Worm (Caenorhabditis elegans): ENCODE results near the gene W08G11.3.
A peak's percentile ranks its signal among the peaks of the same experiment; 100 is the strongest.

The W08G11.3 gene

ce11 chrV:16367575-16367974, at the start of gene W08G11.3:
Gene W08G11.3, plus strand, starts transcription at chrV:16367681.
- TF ChIP-seq lin-29 (GFP tag; IDR thresholded peaks at IDR 0.05): no peak
- TF ChIP-seq Y48G9A.11 (GFP tag; IDR thresholded peaks at IDR 0.05): no peak
- TF ChIP-seq ceh-20 (GFP tag; IDR thresholded peaks at IDR 0.05): no peak
- peak; percentile 55 for TF ChIP-seq ama-1 (optimal IDR thresholded peaks at IDR 0.05)
- peak; percentile 36 for TF ChIP-seq aha-1 (tag)
- no peak for TF ChIP-seq zip-2 (tag; optimal IDR thresholded peaks at IDR 0.05)
- TF ChIP-seq mdt-29 (GFP tag; IDR thresholded peaks at IDR 0.05): 0 out of 2 replicates have a peak, but pooled peaks have one; percentile 29
- TF ChIP-seq T26A8.4 (GFP tag; IDR thresholded peaks at IDR 0.05): peak; percentile 58; the same call in 1 of the 2 replicates
- TF ChIP-seq fkh-10 (GFP tag; optimal IDR thresholded peaks at IDR 0.05): no peak
- TF ChIP-seq snpc-4 (tag; optimal IDR thresholded peaks at IDR 0.05): no peak
- no peak for TF ChIP-seq ceh-28 (tag; optimal IDR thresholded peaks at IDR 0.05)
- TF ChIP-seq tag-97 (GFP tag; IDR thresholded peaks at IDR 0.05): no peak
- peak; percentile 25 for TF ChIP-seq F10B5.3 (tag; optimal IDR thresholded peaks at IDR 0.05)
- peak; percentile 37 for TF ChIP-seq R02D3.7 (tag; optimal IDR thresholded peaks at IDR 0.05)
- TF ChIP-seq lin-38 (GFP tag; IDR thresholded peaks at IDR 0.05): 0 out of 2 replicates have a peak, but pooled peaks have one; percentile 9
- no peak for TF ChIP-seq mdl-1 (tag; optimal IDR thresholded peaks at IDR 0.05)
- TF ChIP-seq pha-4 (GFP tag; IDR thresholded peaks at IDR 0.05): no peak
- no peak for TF ChIP-seq pha-4 (tag; optimal IDR thresholded peaks at IDR 0.05)
- peak; percentile 11 for TF ChIP-seq dve-1 (tag; optimal IDR thresholded peaks at IDR 0.05; ENCODE audit: insufficient read depth)
- TF ChIP-seq zip-11 (GFP tag; IDR thresholded peaks at IDR 0.05): no peak
- no peak for TF ChIP-seq mep-1 (tag; optimal IDR thresholded peaks at IDR 0.05)
- no peak for TF ChIP-seq Y75B8A.6 (GFP tag; IDR thresholded peaks at IDR 0.05)
- no peak for TF ChIP-seq lin-13 (GFP tag; optimal IDR thresholded peaks at IDR 0.05)
- no peak for TF ChIP-seq duxl-1 (tag; optimal IDR thresholded peaks at IDR 0.05; ENCODE audit: poor library complexity)

DNA sequence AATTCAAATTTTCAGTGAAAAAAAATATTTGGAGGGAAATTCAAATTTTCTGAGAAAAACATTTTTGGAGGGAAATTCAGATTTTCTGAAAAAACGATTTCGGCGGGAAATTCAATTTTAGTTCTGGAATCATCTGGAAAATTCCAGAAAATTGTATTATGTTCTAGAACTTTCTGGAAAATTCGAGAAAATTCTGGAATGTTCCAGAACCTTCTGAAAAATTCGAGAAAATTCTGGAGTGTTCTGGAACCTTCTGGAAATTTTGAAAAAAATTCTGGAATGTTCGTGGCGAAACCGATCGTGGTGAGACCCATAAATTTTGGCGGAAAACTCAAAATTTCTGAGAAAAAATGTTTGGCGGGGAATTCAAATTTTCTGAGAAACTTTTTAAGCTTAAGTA, 45.3 kb upstream of the W08G11.3 start:
- no peak for TF ChIP-seq ceh-44 (GFP tag; IDR thresholded peaks at IDR 0.05)
- no peak for TF ChIP-seq ctbp-1 (GFP tag; IDR thresholded peaks at IDR 0.05)
- TF ChIP-seq rbr-2 (tag; optimal IDR thresholded peaks at IDR 0.05): no peak
- TF ChIP-seq unc-39 (tag; optimal IDR thresholded peaks at IDR 0.05): no peak
- no peak for TF ChIP-seq aly-2 (tag; optimal IDR thresholded peaks at IDR 0.05)
- no peak for TF ChIP-seq madf-9 (GFP tag; conservative IDR thresholded peaks at IDR 0.05)
- no peak for TF ChIP-seq D1046.2 (GFP tag; IDR thresholded peaks at IDR 0.05)
- TF ChIP-seq nhr-25 (tag; optimal IDR thresholded peaks at IDR 0.05; ENCODE audit: borderline replicate concordance, insufficient read depth): no peak
- TF ChIP-seq daf-8 (GFP tag; IDR thresholded peaks at IDR 0.05): no peak
- TF ChIP-seq zip-2 (tag; optimal IDR thresholded peaks at IDR 0.05): no peak
- TF ChIP-seq F49E8.2 (tag; optimal IDR thresholded peaks at IDR 0.05; ENCODE audit: borderline replicate concordance): no peak
- no peak for TF ChIP-seq hlh-11 (tag; optimal IDR thresholded peaks at IDR 0.05)
- no peak for TF ChIP-seq T26A8.4 (GFP tag; IDR thresholded peaks at IDR 0.05)
- no peak for TF ChIP-seq unc-62 (GFP tag; optimal IDR thresholded peaks at IDR 0.05 in 1 of 2)
- TF ChIP-seq unc-62 (tag; optimal IDR thresholded peaks at IDR 0.05): no peak

- TF ChIP-seq F44E2.7 (GFP tag; IDR thresholded peaks at IDR 0.05) (no peak), madf-9 (GFP tag; conservative IDR thresholded peaks at IDR 0.05) (no peak), duxl-1 (tag; optimal IDR thresholded peaks at IDR 0.05; ENCODE audit: poor library complexity) (no peak), nhr-42 (GFP tag; IDR thresholded peaks at IDR 0.05) (no peak), dmd-6 (GFP tag; IDR thresholded peaks at IDR 0.05) (no peak), hif-1 (tag; optimal IDR thresholded peaks at IDR 0.05) (no peak), sdz-12 (GFP tag; optimal IDR thresholded peaks at IDR 0.05) (no peak), nhr-111 (GFP tag; optimal IDR thresholded peaks at IDR 0.05) (no peak), nhr-10 (tag; optimal IDR thresholded peaks at IDR 0.05) (no peak)
Observed at ce11 chrV:16328849-16329248, 38.6 kb upstream of the W08G11.3 start, which contains the start of gene F57G8.7. Gene F57G8.7, plus strand, starts transcription at chrV:16329149.

Measured in whole organism, L4 larva.